Fruit fly (Drosophila melanogaster) whole organism, embryonic: ENCODE measurements around the gene Hsp22.
A peak's percentile ranks its signal among the peaks of the same experiment; 100 is the strongest.

Experiments
- Abd-B ChIP-seq: fragments of 200-800 bp; sonication (Bioruptor generic); optimal IDR thresholded peaks from 2 replicates; lab custom pipeline; 2018; ENCODE audit warnings: missing biosample characterization, mild to moderate bottlenecking, missing genetic modification characterization, moderate library complexity
- Atf3 ChIP-seq: fragments of 200-800 bp; sonication (Bioruptor generic); optimal IDR thresholded peaks from 3 replicates; lab custom pipeline; 2016; ENCODE audit warnings: missing biosample characterization, missing genetic modification characterization
- B-H1 ChIP-seq: fragments of 200-800 bp; sonication (Bioruptor generic); IDR thresholded peaks from 3 replicates; pipeline ENCODE4 v1.3.6; 2022; ENCODE audit warnings: missing biosample characterization, missing genetic modification characterization
- C15 ChIP-seq: fragments of 200-800 bp; sonication (Bioruptor generic); IDR thresholded peaks from 3 replicates; pipeline ENCODE4 v1.3.6; 2022; ENCODE audit warnings: missing biosample characterization, missing genetic modification characterization
- CG10462 ChIP-seq: fragments of 200-800 bp; sonication (Bioruptor generic); optimal IDR thresholded peaks from 2 replicates; lab custom pipeline; 2016; ENCODE audit warnings: missing biosample characterization, missing genetic modification characterization
- CG10979 ChIP-seq: fragments of 200-800 bp; sonication (Bioruptor generic); optimal IDR thresholded peaks from 2 replicates; lab custom pipeline; 2018; ENCODE audit warnings: missing biosample characterization, mild to moderate bottlenecking, missing genetic modification characterization, moderate library complexity
- CG12155 ChIP-seq: fragments of 200-800 bp; sonication (Bioruptor generic); optimal IDR thresholded peaks from 3 replicates; lab custom pipeline; 2016; ENCODE audit warnings: missing biosample characterization, missing genetic modification characterization
- CG12391 ChIP-seq: fragments of 200-800 bp; sonication (Bioruptor generic); optimal IDR thresholded peaks from 3 replicates; lab custom pipeline; 2018; ENCODE audit warnings: missing biosample characterization, mild to moderate bottlenecking, missing genetic modification characterization, moderate library complexity
- CG14965 ChIP-seq: fragments of 200-800 bp; sonication (Bioruptor generic); optimal IDR thresholded peaks from 2 replicates; lab custom pipeline; 2016; ENCODE audit warnings: missing biosample characterization, missing genetic modification characterization, borderline replicate concordance
- CG15073 ChIP-seq: fragments of 200-800 bp; sonication (Bioruptor generic); optimal IDR thresholded peaks from 2 replicates; lab custom pipeline; 2016; ENCODE audit warnings: missing biosample characterization, missing genetic modification characterization
- CG16815 ChIP-seq: fragments of 200-800 bp; sonication (Bioruptor generic); optimal IDR thresholded peaks from 3 replicates; lab custom pipeline; 2017; ENCODE audit warnings: missing biosample characterization, mild to moderate bottlenecking, missing genetic modification characterization
- CG16863 ChIP-seq: fragments of 200-800 bp; sonication (Bioruptor generic); optimal IDR thresholded peaks from 3 replicates; lab custom pipeline; 2016; ENCODE audit warnings: missing biosample characterization, missing genetic modification characterization
- CG17328 ChIP-seq: fragments of 200-800 bp; sonication (Bioruptor generic); IDR thresholded peaks from 2 replicates; pipeline ENCODE4 v1.3.6; 2022; ENCODE audit warnings: missing biosample characterization, missing genetic modification characterization
- CG17359 ChIP-seq: fragments of 200-800 bp; sonication (Bioruptor generic); optimal IDR thresholded peaks from 3 replicates; lab custom pipeline; 2018; ENCODE audit warnings: missing biosample characterization, mild to moderate bottlenecking, missing genetic modification characterization, moderate library complexity
- CG17385 ChIP-seq: fragments of 200-800 bp; sonication (Bioruptor generic); optimal IDR thresholded peaks from 3 replicates; lab custom pipeline; 2018; ENCODE audit warnings: missing biosample characterization, mild to moderate bottlenecking, missing genetic modification characterization
- CG17612 ChIP-seq: fragments of 200-800 bp; sonication (Bioruptor generic); IDR thresholded peaks from 2 replicates; pipeline ENCODE4 v1.3.6; 2022; ENCODE audit warnings: missing biosample characterization, missing genetic modification characterization
- CG2116 ChIP-seq: fragments of 200-800 bp; sonication (Bioruptor generic); optimal IDR thresholded peaks from 3 replicates; lab custom pipeline; 2018; ENCODE audit warnings: missing biosample characterization, mild to moderate bottlenecking, missing genetic modification characterization
- CG30431 ChIP-seq: fragments of 200-800 bp; sonication (Bioruptor generic); optimal IDR thresholded peaks from 2 replicates; lab custom pipeline; 2017; ENCODE audit warnings: missing biosample characterization, missing genetic modification characterization
- CG31388 ChIP-seq: fragments of 200-800 bp; sonication (Bioruptor generic); optimal IDR thresholded peaks from 2 replicates; lab custom pipeline; 2016; ENCODE audit warnings: missing biosample characterization, missing genetic modification characterization
- CG32532 ChIP-seq: fragments of 200-800 bp; sonication (Bioruptor generic); IDR thresholded peaks from 2 replicates; pipeline ENCODE4 v1.3.6; 2022; ENCODE audit warnings: missing biosample characterization, missing genetic modification characterization
- CG3995 ChIP-seq: fragments of 200-800 bp; sonication (Bioruptor generic); optimal IDR thresholded peaks from 3 replicates; lab custom pipeline; 2016; ENCODE audit warnings: missing biosample characterization, missing genetic modification characterization
- CG42726 ChIP-seq: fragments of 200-800 bp; sonication (Bioruptor generic); IDR thresholded peaks from 2 replicates; pipeline ENCODE4 v1.3.6; 2022; ENCODE audit warnings: missing biosample characterization, missing genetic modification characterization; ENCODE audit not compliant: partially characterized antibody
- CG4328 ChIP-seq: fragments of 200-800 bp; sonication (Bioruptor generic); optimal IDR thresholded peaks from 3 replicates; lab custom pipeline; 2017; ENCODE audit warnings: missing biosample characterization, missing genetic modification reagents, missing genetic modification characterization
- CG4820 ChIP-seq: fragments of 200-800 bp; sonication (Bioruptor generic); optimal IDR thresholded peaks from 3 replicates; lab custom pipeline; 2016; ENCODE audit warnings: missing biosample characterization, missing genetic modification characterization
- CG5180 ChIP-seq: fragments of 200-800 bp; sonication (Bioruptor generic); optimal IDR thresholded peaks from 3 replicates; lab custom pipeline; 2017; ENCODE audit warnings: missing biosample characterization, missing genetic modification characterization, mild to moderate bottlenecking, moderate library complexity, missing genetic modification reagents
- CG7786 ChIP-seq: fragments of 200-800 bp; sonication (Bioruptor generic); optimal IDR thresholded peaks from 2 replicates; lab custom pipeline; 2016; ENCODE audit warnings: missing biosample characterization, missing genetic modification characterization
- D19B ChIP-seq: fragments of 200-800 bp; sonication (Bioruptor generic); optimal IDR thresholded peaks from 2 replicates; lab custom pipeline; 2017; ENCODE audit warnings: missing biosample characterization, mild to moderate bottlenecking, missing genetic modification characterization
- E2f1 ChIP-seq: fragments of 200-800 bp; sonication (Bioruptor generic); IDR thresholded peaks from 2 replicates; pipeline ENCODE4 v1.3.6; 2022; ENCODE audit warnings: missing biosample characterization, missing genetic modification characterization
- Elba2 ChIP-seq: fragments of 200-800 bp; sonication (Bioruptor generic); optimal IDR thresholded peaks from 3 replicates; lab custom pipeline; 2016; ENCODE audit warnings: missing biosample characterization, missing genetic modification characterization
- HLH54F ChIP-seq: fragments of 200-800 bp; sonication (Bioruptor generic); optimal IDR thresholded peaks from 3 replicates; lab custom pipeline; 2016; ENCODE audit warnings: missing biosample characterization, missing genetic modification characterization
- MBD-R2 ChIP-seq: fragments of 200-800 bp; sonication (Bioruptor generic); IDR thresholded peaks from 2 replicates; pipeline ENCODE4 v1.3.6; 2022; ENCODE audit warnings: missing biosample characterization, missing genetic modification characterization
- MESR4 ChIP-seq: fragments of 200-800 bp; sonication (Bioruptor generic); optimal IDR thresholded peaks from 2 replicates; lab custom pipeline; 2018; ENCODE audit warnings: missing biosample characterization, mild to moderate bottlenecking, missing genetic modification characterization, moderate library complexity
- Mad ChIP-seq: fragments of 200-800 bp; sonication (Bioruptor generic); optimal IDR thresholded peaks from 2 replicates; lab custom pipeline; 2016; ENCODE audit warnings: missing biosample characterization, missing genetic modification characterization
- Pdp1 ChIP-seq, 2 experiments: fragments of 200-800 bp; sonication (Bioruptor generic); optimal IDR thresholded peaks; 3 replicates each; lab custom pipeline; 2016; ENCODE audit warnings: missing biosample characterization in 2 of 2, missing genetic modification characterization in 2 of 2, mild to moderate bottlenecking in 1 of 2, moderate library complexity in 1 of 2
- Side ChIP-seq: fragments of 200-800 bp; sonication (Bioruptor generic); optimal IDR thresholded peaks from 2 replicates; lab custom pipeline; 2016; ENCODE audit warnings: missing biosample characterization, missing genetic modification characterization
- Sin3A ChIP-seq: fragments of >200 bp; optimal IDR thresholded peaks from 2 replicates; lab custom pipeline; 2018
- dati ChIP-seq: fragments of 200-800 bp; sonication (Bioruptor generic); IDR thresholded peaks from 2 replicates; pipeline ENCODE4 v1.3.6; 2022; ENCODE audit warnings: missing biosample characterization, missing genetic modification characterization
- ems ChIP-seq: fragments of 200-800 bp; sonication (Bioruptor generic); optimal IDR thresholded peaks from 3 replicates; lab custom pipeline; 2016; ENCODE audit warnings: missing biosample characterization, missing genetic modification characterization
- esg ChIP-seq: fragments of 200-800 bp; sonication (Bioruptor generic); conservative IDR thresholded peaks from 2 replicates; pipeline ENCODE4 v1.3.6; 2022; ENCODE audit warnings: missing biosample characterization, missing genetic modification characterization
- fd3F ChIP-seq: fragments of 200-800 bp; sonication (Bioruptor generic); optimal IDR thresholded peaks from 2 replicates; lab custom pipeline; 2018; ENCODE audit warnings: missing biosample characterization, mild to moderate bottlenecking, missing genetic modification characterization, moderate library complexity
- fd64A ChIP-seq: fragments of 200-800 bp; sonication (Bioruptor generic); optimal IDR thresholded peaks from 3 replicates; lab custom pipeline; 2018; ENCODE audit warnings: missing biosample characterization, mild to moderate bottlenecking, missing genetic modification characterization
- fu2 ChIP-seq: fragments of 200-800 bp; sonication (Bioruptor generic); optimal IDR thresholded peaks from 2 replicates; lab custom pipeline; 2016; ENCODE audit warnings: missing biosample characterization, missing genetic modification characterization
- lilli ChIP-seq: fragments of 200-800 bp; sonication (Bioruptor generic); optimal IDR thresholded peaks from 3 replicates; lab custom pipeline; 2016; ENCODE audit warnings: missing biosample characterization, missing genetic modification characterization
- mam ChIP-seq: fragments of 200-800 bp; sonication (Bioruptor generic); optimal IDR thresholded peaks from 3 replicates; lab custom pipeline; 2016; ENCODE audit warnings: missing biosample characterization, missing genetic modification characterization
- mld ChIP-seq: fragments of 200-800 bp; sonication (Bioruptor generic); IDR thresholded peaks from 3 replicates; pipeline ENCODE4 v1.3.6; 2022; ENCODE audit warnings: missing biosample characterization, missing genetic modification characterization; ENCODE audit not compliant: partially characterized antibody
- oc ChIP-seq: fragments of 200-800 bp; sonication (Bioruptor generic); optimal IDR thresholded peaks from 2 replicates; lab custom pipeline; 2018; ENCODE audit warnings: missing biosample characterization, mild to moderate bottlenecking, missing genetic modification characterization, moderate library complexity
- org-1 ChIP-seq: fragments of 200-800 bp; sonication (Bioruptor generic); optimal IDR thresholded peaks from 2 replicates; lab custom pipeline; 2017; ENCODE audit warnings: missing biosample characterization, missing genetic modification characterization
- sd ChIP-seq: fragments of 200-800 bp; sonication (Bioruptor generic); optimal IDR thresholded peaks from 3 replicates; lab custom pipeline; 2018; ENCODE audit warnings: missing biosample characterization, mild to moderate bottlenecking, missing genetic modification characterization, moderate library complexity
- tap ChIP-seq: fragments of 200-800 bp; optimal IDR thresholded peaks from 3 replicates; lab custom pipeline; 2019; ENCODE audit warnings: missing biosample characterization, mild to moderate bottlenecking, missing genetic modification characterization, moderate library complexity
- tx ChIP-seq: fragments of 200-800 bp; sonication (Bioruptor generic); optimal IDR thresholded peaks from 2 replicates; lab custom pipeline; 2016; ENCODE audit warnings: missing biosample characterization, missing genetic modification characterization
- vnd ChIP-seq: fragments of 200-800 bp; sonication (Bioruptor generic); IDR thresholded peaks from 3 replicates; pipeline ENCODE4 v1.3.6; 2022; ENCODE audit warnings: missing biosample characterization, missing genetic modification characterization; ENCODE audit not compliant: partially characterized antibody

Gene Hsp22

DNA sequence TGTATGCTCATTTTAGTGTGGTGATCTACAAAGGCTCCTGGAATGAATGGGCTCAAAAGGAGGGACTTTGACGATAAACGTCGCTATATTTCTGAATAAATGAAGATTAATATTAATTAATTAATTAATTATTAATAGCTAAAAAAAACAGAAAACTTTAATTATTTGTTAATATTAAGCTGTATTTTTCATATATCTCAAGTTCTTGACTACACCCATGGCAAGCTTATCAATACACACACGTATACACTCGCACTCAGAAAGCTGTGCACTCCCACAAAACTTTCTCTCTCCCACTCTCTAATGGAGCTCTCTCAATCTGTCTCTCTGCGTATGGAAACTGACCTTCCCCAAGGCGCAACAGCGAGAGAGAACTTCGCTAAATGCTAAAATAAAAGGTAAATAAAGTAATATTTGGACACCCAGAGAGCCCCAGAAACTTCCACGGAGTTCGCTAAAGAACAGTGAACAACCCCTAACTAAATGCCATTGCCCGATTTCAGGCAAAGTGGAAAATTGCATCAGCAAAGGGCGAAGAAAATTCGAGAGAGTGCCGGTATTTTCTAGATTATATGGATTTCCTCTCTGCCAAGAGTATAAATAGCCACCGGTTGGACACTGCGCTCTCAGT lies 758 bp downstream of the Hsp22 start (continued):
- TF ChIP-seq Side (no peak), sd (peak; percentile 66), CG42726 (GFP tag; lab: Robert Waterston, UW) (no peak), CG16863 (GFP tag; lab: Kevin White, UChicago) (peak; percentile 13), org-1 (GFP tag; lab: Kevin White, UChicago) (peak; percentile 55), CG10979 (tag; lab: Kevin White, UChicago) (peak; percentile 73), CG31388 (GFP tag; lab: Kevin White, UChicago) (no peak), Pdp1 (GFP tag; optimal IDR thresholded peaks at IDR 0.05; lab: Kevin White, UChicago) (peak in 1 of 2 experiments; percentile 19), oc (tag; lab: Kevin White, UChicago) (peak; percentile 82), CG4328 (GFP tag; lab: Kevin White, UChicago) (peak; percentile 61), B-H1 (GFP tag; lab: Robert Waterston, UW) (no peak), MESR4 (no peak), Elba2 (GFP tag; lab: Kevin White, UChicago) (no peak), fd3F (GFP tag; lab: Kevin White, UChicago) (peak; percentile 4), CG4820 (GFP tag; lab: Kevin White, UChicago) (peak; percentile 59), Atf3 (GFP tag; lab: Kevin White, UChicago) (no peak), CG5180 (GFP tag; lab: Kevin White, UChicago) (peak; percentile 52), CG14965 (GFP tag; lab: Kevin White, UChicago) (no peak), mld (GFP tag; lab: Robert Waterston, UW) (no peak), CG17328 (GFP tag; lab: Robert Waterston, UW) (peak; percentile 81), CG30431 (GFP tag; lab: Kevin White, UChicago) (no peak), lilli (GFP tag; lab: Kevin White, UChicago) (peak; percentile 26), esg (GFP tag; lab: Robert Waterston, UW) (peak; percentile 48), Mad (peak; percentile 47), CG12391 (peak; percentile 73), CG17385 (GFP tag; lab: Kevin White, UChicago) (peak; percentile 66), CG3995 (no peak), mam (GFP tag; lab: Kevin White, UChicago) (no peak), D19B (peak; percentile 29), CG12155 (GFP tag; lab: Kevin White, UChicago) (peak; percentile 49), MBD-R2 (GFP tag; lab: Robert Waterston, UW) (peak; percentile 44), CG17612 (GFP tag; lab: Robert Waterston, UW) (0 out of 2 replicates have a peak, but pooled peaks have one; percentile 24), fu2 (GFP tag; lab: Kevin White, UChicago) (no peak), CG15073 (GFP tag; lab: Kevin White, UChicago) (no peak), vnd (GFP tag; lab: Robert Waterston, UW) (no peak), ems (GFP tag; lab: Kevin White, UChicago) (no peak), C15 (GFP tag; lab: Robert Waterston, UW) (no peak), CG7786 (GFP tag; lab: Kevin White, UChicago) (no peak), tap (tag; lab: Kevin White, UChicago) (peak; percentile 59), CG32532 (peak; percentile 84), E2f1 (GFP tag; lab: Robert Waterston, UW) (peak; percentile 73), CG16815 (GFP tag; lab: Kevin White, UChicago) (no peak), CG17359 (tag; lab: Kevin White, UChicago) (peak; percentile 82), fd64A (GFP tag; lab: Kevin White, UChicago) (no peak), dati (no peak; the same call in 1 of the 2 replicates), tx (GFP tag; lab: Kevin White, UChicago) (no peak), Sin3A (lab: Kevin White, UChicago) (no peak), Abd-B (GFP tag; lab: Kevin White, UChicago) (no peak), CG10462 (GFP tag; lab: Kevin White, UChicago) (peak; percentile 29), CG2116 (GFP tag; lab: Kevin White, UChicago) (no peak), HLH54F (GFP tag; lab: Kevin White, UChicago) (no peak)
